Fruit fly (Drosophila melanogaster) whole organism, embryonic: ENCODE data around the gene CG13380.

Source experiments
- Bgb ChIP-seq: fragments of 200-800 bp; sonication (Bioruptor generic); IDR thresholded peaks from 2 replicates; pipeline ENCODE4 v1.3.6; 2022; ENCODE audit warnings: missing biosample characterization, missing genetic modification characterization; ENCODE audit not compliant: partially characterized antibody
- CG10321 ChIP-seq: fragments of 200-800 bp; sonication (Bioruptor generic); IDR thresholded peaks from 2 replicates; pipeline ENCODE4 v1.3.6; 2022; ENCODE audit warnings: missing biosample characterization, missing genetic modification characterization
- CG11456 ChIP-seq: fragments of 200-800 bp; sonication (Bioruptor generic); IDR thresholded peaks from 3 replicates; pipeline ENCODE4 v1.3.6; 2022; ENCODE audit warnings: missing biosample characterization, missing genetic modification characterization
- CG11723 ChIP-seq: fragments of 200-800 bp; sonication (Bioruptor generic); optimal IDR thresholded peaks from 2 replicates; lab custom pipeline; 2017; ENCODE audit warnings: missing biosample characterization, mild to moderate bottlenecking, missing genetic modification characterization
- CG12104 ChIP-seq: fragments of 200-800 bp; sonication (Bioruptor generic); optimal IDR thresholded peaks from 3 replicates; lab custom pipeline; 2016; ENCODE audit warnings: missing biosample characterization, missing genetic modification characterization
- CG14860 ChIP-seq: fragments of 200-800 bp; sonication (Bioruptor generic); IDR thresholded peaks from 3 replicates; pipeline ENCODE4 v1.3.6; 2022; ENCODE audit warnings: missing biosample characterization, missing genetic modification characterization; ENCODE audit not compliant: partially characterized antibody
- CG1603 ChIP-seq: fragments of 200-800 bp; sonication (Bioruptor generic); optimal IDR thresholded peaks from 2 replicates; lab custom pipeline; 2019; ENCODE audit warnings: missing biosample characterization, mild to moderate bottlenecking, missing genetic modification characterization, moderate library complexity
- CG18619 ChIP-seq: fragments of 200-800 bp; sonication (Bioruptor generic); optimal IDR thresholded peaks from 3 replicates; lab custom pipeline; 2017; ENCODE audit warnings: missing biosample characterization, mild to moderate bottlenecking, missing genetic modification characterization
- CG2199 ChIP-seq: fragments of 200-800 bp; sonication (Bioruptor generic); IDR thresholded peaks from 3 replicates; pipeline ENCODE4 v1.3.6; 2022; ENCODE audit warnings: missing biosample characterization, missing genetic modification characterization
- CG30403 ChIP-seq: fragments of 200-800 bp; sonication (Bioruptor generic); optimal IDR thresholded peaks from 3 replicates; lab custom pipeline; 2016; ENCODE audit warnings: missing biosample characterization, missing genetic modification characterization
- CG31224 ChIP-seq: fragments of 200-800 bp; sonication (Bioruptor generic); IDR thresholded peaks from 2 replicates; pipeline ENCODE4 v1.3.6; 2022; ENCODE audit warnings: missing biosample characterization, missing genetic modification characterization
- CG34224 ChIP-seq: fragments of 200-800 bp; sonication (Bioruptor generic); IDR thresholded peaks from 3 replicates; pipeline ENCODE4 v1.3.6; 2022; ENCODE audit warnings: missing biosample characterization, missing genetic modification characterization; ENCODE audit not compliant: partially characterized antibody
- CG3838 ChIP-seq: fragments of 200-800 bp; sonication (Bioruptor generic); optimal IDR thresholded peaks from 3 replicates; lab custom pipeline; 2016; ENCODE audit warnings: missing biosample characterization, missing genetic modification characterization
- CG4424 ChIP-seq: fragments of 200-800 bp; sonication (Bioruptor generic); optimal IDR thresholded peaks from 3 replicates; lab custom pipeline; 2016; ENCODE audit warnings: missing biosample characterization, missing genetic modification characterization
- CG4617 ChIP-seq: fragments of 200-800 bp; sonication (Bioruptor generic); optimal IDR thresholded peaks from 3 replicates; lab custom pipeline; 2016; ENCODE audit warnings: missing biosample characterization, missing genetic modification characterization, borderline replicate concordance
- CG6854 ChIP-seq: fragments of 200-800 bp; sonication (Bioruptor generic); optimal IDR thresholded peaks from 3 replicates; lab custom pipeline; 2017; ENCODE audit warnings: missing biosample characterization, mild to moderate bottlenecking, missing genetic modification characterization
- CG7372 ChIP-seq: fragments of 200-800 bp; sonication (Bioruptor generic); IDR thresholded peaks from 2 replicates; pipeline ENCODE4 v1.3.6; 2022; ENCODE audit warnings: missing biosample characterization, missing genetic modification characterization
- CG7987 ChIP-seq: fragments of 200-800 bp; sonication (Bioruptor generic); optimal IDR thresholded peaks from 2 replicates; lab custom pipeline; 2018; ENCODE audit warnings: missing biosample characterization, mild to moderate bottlenecking, missing genetic modification characterization, moderate library complexity
- CG8281 ChIP-seq: fragments of 200-800 bp; sonication (Bioruptor generic); optimal IDR thresholded peaks from 2 replicates; lab custom pipeline; 2018; ENCODE audit warnings: missing biosample characterization, mild to moderate bottlenecking, missing genetic modification characterization, moderate library complexity
- CG9727 ChIP-seq: fragments of 200-800 bp; sonication (Bioruptor generic); optimal IDR thresholded peaks from 3 replicates; lab custom pipeline; 2017; ENCODE audit warnings: missing biosample characterization, mild to moderate bottlenecking, missing genetic modification characterization
- CTCF ChIP-seq: fragments of 200-800 bp; sonication (Bioruptor generic); optimal IDR thresholded peaks from 2 replicates; lab custom pipeline; 2017; ENCODE audit warnings: missing biosample characterization, mild to moderate bottlenecking, missing genetic modification characterization, moderate library complexity
- CkIIα-i1 ChIP-seq: fragments of 200-800 bp; sonication (Bioruptor generic); IDR thresholded peaks from 2 replicates; pipeline ENCODE4 v1.3.6; 2022; ENCODE audit warnings: missing biosample characterization, missing genetic modification characterization
- D19B ChIP-seq: fragments of 200-800 bp; sonication (Bioruptor generic); optimal IDR thresholded peaks from 2 replicates; lab custom pipeline; 2017; ENCODE audit warnings: missing biosample characterization, mild to moderate bottlenecking, missing genetic modification characterization
- Dad ChIP-seq: fragments of 200-800 bp; sonication (Bioruptor generic); optimal IDR thresholded peaks from 3 replicates; lab custom pipeline; 2016; ENCODE audit warnings: missing biosample characterization, missing genetic modification characterization
- Dbx ChIP-seq: fragments of 200-800 bp; sonication (Bioruptor generic); IDR thresholded peaks from 3 replicates; pipeline ENCODE4 v1.3.6; 2022; ENCODE audit warnings: missing biosample characterization, missing genetic modification characterization
- Eip74EF ChIP-seq, 2 experiments: fragments of 200-800 bp in 1 of 2; fragments of >200 bp in 1 of 2; sonication (Bioruptor generic) in 1 of 2; optimal IDR thresholded peaks; 2 replicates each; lab custom pipeline; 2017 to 2019; ENCODE audit warnings: missing biosample characterization in 2 of 2, missing genetic modification characterization in 2 of 2, mild to moderate bottlenecking in 1 of 2, moderate library complexity in 1 of 2
- H15 ChIP-seq: fragments of 200-800 bp; sonication (Bioruptor generic); IDR thresholded peaks from 3 replicates; pipeline ENCODE4 v1.3.6; 2022; ENCODE audit warnings: missing biosample characterization, missing genetic modification characterization
- HLH54F ChIP-seq: fragments of 200-800 bp; sonication (Bioruptor generic); optimal IDR thresholded peaks from 3 replicates; lab custom pipeline; 2016; ENCODE audit warnings: missing biosample characterization, missing genetic modification characterization
- Hand ChIP-seq: fragments of 200-800 bp; sonication (Bioruptor generic); optimal IDR thresholded peaks from 2 replicates; lab custom pipeline; 2017; ENCODE audit warnings: mild to moderate bottlenecking, missing biosample characterization, missing genetic modification reagents, missing genetic modification characterization
- Jarid2 ChIP-seq: fragments of 200-800 bp; sonication (Bioruptor generic); optimal IDR thresholded peaks from 3 replicates; lab custom pipeline; 2017; ENCODE audit warnings: mild to moderate bottlenecking, missing biosample characterization, missing genetic modification reagents, missing genetic modification characterization
- Med ChIP-seq: fragments of 200-800 bp; sonication (Bioruptor generic); peaks from one replicate; lab custom pipeline; 2016; ENCODE audit warnings: missing biosample characterization, missing genetic modification characterization, mild to moderate bottlenecking, inconsistent platforms, moderate library complexity
- Optix ChIP-seq: fragments of 200-800 bp; sonication (Bioruptor generic); IDR thresholded peaks from 3 replicates; pipeline ENCODE4 v1.3.6; 2022; ENCODE audit warnings: missing biosample characterization, missing genetic modification characterization
- Rfx ChIP-seq: fragments of 200-800 bp; sonication (Bioruptor generic); IDR thresholded peaks from 2 replicates; pipeline ENCODE4 v1.3.6; 2022; ENCODE audit warnings: missing biosample characterization, missing genetic modification characterization
- bbx ChIP-seq: fragments of 200-800 bp; sonication (Bioruptor generic); IDR thresholded peaks from 2 replicates; pipeline ENCODE4 v1.3.6; 2022; ENCODE audit warnings: missing biosample characterization, missing genetic modification characterization; ENCODE audit not compliant: partially characterized antibody
- bigmax ChIP-seq: fragments of 200-800 bp; sonication (Bioruptor generic); optimal IDR thresholded peaks from 2 replicates; lab custom pipeline; 2018; ENCODE audit warnings: missing biosample characterization, mild to moderate bottlenecking, missing genetic modification characterization
- gcm ChIP-seq: fragments of 200-800 bp; sonication (Bioruptor generic); optimal IDR thresholded peaks from 2 replicates; lab custom pipeline; 2019; ENCODE audit warnings: missing biosample characterization, mild to moderate bottlenecking, missing genetic modification characterization, moderate library complexity
- h ChIP-seq: fragments of >200 bp; optimal IDR thresholded peaks from 2 replicates; lab custom pipeline; 2017
- hkb ChIP-seq, 2 experiments: fragments of 200-800 bp in 1 of 2; fragments of >200 bp in 1 of 2; sonication (Bioruptor generic) in 1 of 2; IDR thresholded peaks in 1 of 2; optimal IDR thresholded peaks in 1 of 2; 2 replicates each; pipeline versions ENCODE4 v1.3.6 to Lab custom; 2017 to 2022; ENCODE audit warnings: missing biosample characterization in 1 of 2, missing genetic modification characterization in 1 of 2
- ind ChIP-seq: fragments of 200-800 bp; sonication (Bioruptor generic); optimal IDR thresholded peaks from 3 replicates; lab custom pipeline; 2016; ENCODE audit warnings: missing biosample characterization, missing genetic modification characterization
- kay ChIP-seq: fragments of 200-800 bp; sonication (Bioruptor generic); optimal IDR thresholded peaks from 2 replicates; lab custom pipeline; 2016; ENCODE audit warnings: missing biosample characterization, missing genetic modification characterization
- pros ChIP-seq: fragments of 200-800 bp; sonication (Bioruptor generic); optimal IDR thresholded peaks from 3 replicates; lab custom pipeline; 2019; ENCODE audit warnings: missing biosample characterization, mild to moderate bottlenecking, missing genetic modification characterization, moderate library complexity
- pzg ChIP-seq: fragments of 200-800 bp; sonication (Bioruptor generic); optimal IDR thresholded peaks from 3 replicates; lab custom pipeline; 2018; ENCODE audit warnings: missing biosample characterization, mild to moderate bottlenecking, missing genetic modification characterization, moderate library complexity
- row ChIP-seq: fragments of 200-800 bp; sonication (Bioruptor generic); IDR thresholded peaks from 3 replicates; pipeline ENCODE4 v1.3.6; 2022; ENCODE audit warnings: missing biosample characterization, missing genetic modification characterization
- tin ChIP-seq: fragments of 200-800 bp; sonication (Bioruptor generic); optimal IDR thresholded peaks from 3 replicates; lab custom pipeline; 2016; ENCODE audit warnings: missing biosample characterization, missing genetic modification characterization
- tio ChIP-seq: fragments of 200-800 bp; sonication (Bioruptor generic); optimal IDR thresholded peaks from 2 replicates; lab custom pipeline; 2017; ENCODE audit warnings: missing biosample characterization, missing genetic modification characterization, inconsistent platforms
- wdn ChIP-seq: fragments of 200-800 bp; sonication (Bioruptor generic); IDR thresholded peaks from 2 replicates; pipeline ENCODE4 v1.3.6; 2022; ENCODE audit warnings: missing biosample characterization, missing genetic modification characterization
- wek ChIP-seq: fragments of 200-800 bp; sonication (Bioruptor generic); optimal IDR thresholded peaks from 3 replicates; lab custom pipeline; 2018; ENCODE audit warnings: missing biosample characterization, mild to moderate bottlenecking, missing genetic modification characterization, moderate library complexity
- zf30C ChIP-seq: fragments of 200-800 bp; sonication (Bioruptor generic); optimal IDR thresholded peaks from 3 replicates; lab custom pipeline; 2018; ENCODE audit warnings: missing biosample characterization, mild to moderate bottlenecking, missing genetic modification characterization

CG13380 gene

dm6 chr3L:18640584-18641527 lies 23.1 kb upstream of the CG13380 start (continued):
- peak; percentile 75 for TF ChIP-seq tio (GFP tag; lab: Kevin White, UChicago)
- no peak for TF ChIP-seq wek
- peak; percentile 90 for TF ChIP-seq CG30403 (GFP tag; lab: Kevin White, UChicago)
- TF ChIP-seq CG4424 (GFP tag; lab: Kevin White, UChicago), result peak; percentile 88
- TF ChIP-seq CG9727 (GFP tag; lab: Kevin White, UChicago), result peak; percentile 91
- peak; percentile 97 for TF ChIP-seq CG7372 (GFP tag; lab: Robert Waterston, UW)
- peak; percentile 99 for TF ChIP-seq Dbx
- TF ChIP-seq CG14860 (GFP tag; lab: Robert Waterston, UW), result no peak
- peak; percentile 88 for TF ChIP-seq CG1603 (tag; lab: Kevin White, UChicago)
- TF ChIP-seq Eip74EF (GFP tag; optimal IDR thresholded peaks at IDR 0.05; lab: Kevin White, UChicago), result peak in 1 of 2 experiments; percentile 93
- peak; percentile 87 for TF ChIP-seq kay
- peak; percentile 91 for TF ChIP-seq Hand (GFP tag; lab: Kevin White, UChicago)
- TF ChIP-seq Rfx (GFP tag; lab: Robert Waterston, UW), result peak; percentile 99
- TF ChIP-seq D19B (GFP tag; lab: Kevin White, UChicago), result peak; percentile 86
- no peak for TF ChIP-seq hkb (optimal IDR thresholded peaks at IDR 0.05; lab: Kevin White, UChicago)
- peak; percentile 96 for TF ChIP-seq hkb (GFP tag; IDR thresholded peaks at IDR 0.05; lab: Robert Waterston, UW)
- peak; percentile 44 for TF ChIP-seq pros
- TF ChIP-seq bbx, result no peak
- peak; percentile 99 for TF ChIP-seq Med
- no peak; the same call in 2 of the 3 replicates for TF ChIP-seq CG34224 (GFP tag; lab: Robert Waterston, UW)
- TF ChIP-seq CG12104, result peak; percentile 83
- peak; percentile 95 for TF ChIP-seq CG2199
- TF ChIP-seq Jarid2, result peak; percentile 81
- peak; percentile 22 for TF ChIP-seq CTCF
- TF ChIP-seq zf30C, result peak; percentile 71
- peak; percentile 97 for TF ChIP-seq H15 (GFP tag; lab: Robert Waterston, UW)
- peak; percentile 85 for TF ChIP-seq CG18619 (GFP tag; lab: Kevin White, UChicago)
- peak; percentile 70 for TF ChIP-seq CG10321
- peak; percentile 98 for TF ChIP-seq row (GFP tag; lab: Robert Waterston, UW)
- peak; percentile 79 for TF ChIP-seq Dad (GFP tag; lab: Kevin White, UChicago)
- peak; percentile 90 for TF ChIP-seq CG6854 (GFP tag; lab: Kevin White, UChicago)
- peak; percentile 74 for TF ChIP-seq CG3838 (GFP tag; lab: Kevin White, UChicago)
- peak; percentile 65 for TF ChIP-seq CG7987 (GFP tag; lab: Kevin White, UChicago)
- peak; percentile 92 for TF ChIP-seq ind
- peak; percentile 95 for TF ChIP-seq CG31224
- peak; percentile 88 for TF ChIP-seq gcm (GFP tag; lab: Kevin White, UChicago)
- peak; percentile 69 for TF ChIP-seq CG8281
- TF ChIP-seq CG11723 (GFP tag; lab: Kevin White, UChicago), result peak; percentile 72
- no peak for TF ChIP-seq h (lab: Kevin White, UChicago)
- no peak for TF ChIP-seq bigmax (GFP tag; lab: Kevin White, UChicago)
- peak; percentile 90 for TF ChIP-seq CkIIα-i1 (GFP tag; lab: Robert Waterston, UW)
- peak; percentile 48; the same call in 1 of the 2 replicates for TF ChIP-seq Bgb (GFP tag; lab: Robert Waterston, UW)
- peak; percentile 99 for TF ChIP-seq CG11456 (GFP tag; lab: Robert Waterston, UW)
- TF ChIP-seq wdn (GFP tag; lab: Robert Waterston, UW), result peak; percentile 91
- TF ChIP-seq HLH54F, result peak; percentile 94
- TF ChIP-seq pzg, result peak; percentile 26
- TF ChIP-seq CG4617 (GFP tag; lab: Kevin White, UChicago), result peak; percentile 76
- peak; percentile 91 for TF ChIP-seq tin (GFP tag; lab: Kevin White, UChicago)
- no peak for TF ChIP-seq Optix (GFP tag; lab: Robert Waterston, UW)
